Worm (Caenorhabditis elegans) whole organism, L4/young adult: Measurements from ENCODE around the gene C15C7.6.
A peak's percentile ranks its signal among the peaks of the same experiment; 100 is the strongest.

Experiments used
- W03F9.2 ChIP-seq: fragments of 150-350 bp; optimal IDR thresholded peaks from 2 replicates; lab custom pipeline; 2014; ENCODE audit warnings: missing biosample characterization, missing genetic modification characterization
- dao-5 ChIP-seq: sonication (generic microtip); optimal IDR thresholded peaks from 2 replicates; lab custom pipeline; 2016; ENCODE audit warnings: missing genotype, missing genetic modification characterization, moderate library complexity, missing compliant biosample characterization
- him-1 ChIP-seq: sonication (generic microtip); optimal IDR thresholded peaks from 2 replicates; lab custom pipeline; 2016; ENCODE audit warnings: missing genotype, missing genetic modification reagents, missing genetic modification characterization, missing compliant biosample characterization

Gene C15C7.6

ce11 chrX:3127626-3128142 lies 42.7 kb downstream of the C15C7.6 start:
- TF ChIP-seq W03F9.2 (tag; lab: Kevin White, UChicago) (peak; percentile 75), dao-5 (tag; lab: Kevin White, UChicago) (no peak), him-1 (tag; lab: Kevin White, UChicago) (peak; percentile 94)

DNA sequence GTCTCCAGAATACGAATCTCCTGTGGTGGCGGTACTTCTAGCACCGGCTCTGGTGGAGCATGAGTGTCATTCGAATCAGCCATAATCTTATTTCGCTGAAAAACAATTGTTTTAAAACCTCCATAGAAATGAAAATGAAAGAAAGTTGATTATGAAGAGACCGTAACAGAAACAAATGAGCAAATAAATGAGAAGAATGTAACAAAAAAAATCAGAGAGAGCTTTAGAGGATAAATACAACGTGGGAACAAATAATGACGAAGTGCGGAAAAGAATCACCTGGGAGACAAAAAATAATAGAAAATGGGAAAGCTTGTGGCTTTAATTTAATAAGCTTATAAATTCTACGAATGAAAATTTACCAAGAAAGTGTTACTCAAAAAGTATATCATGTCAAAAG lies 43.4 kb downstream of the C15C7.6 start, which contains the start of gene spc-1:
Gene spc-1 (minus strand): TSS at position 101 of the 400 bp plus-strand sequence.
- TF ChIP-seq W03F9.2 (tag; lab: Kevin White, UChicago) (no peak), dao-5 (tag; lab: Kevin White, UChicago) (no peak), him-1 (tag; lab: Kevin White, UChicago) (no peak)

DNA sequence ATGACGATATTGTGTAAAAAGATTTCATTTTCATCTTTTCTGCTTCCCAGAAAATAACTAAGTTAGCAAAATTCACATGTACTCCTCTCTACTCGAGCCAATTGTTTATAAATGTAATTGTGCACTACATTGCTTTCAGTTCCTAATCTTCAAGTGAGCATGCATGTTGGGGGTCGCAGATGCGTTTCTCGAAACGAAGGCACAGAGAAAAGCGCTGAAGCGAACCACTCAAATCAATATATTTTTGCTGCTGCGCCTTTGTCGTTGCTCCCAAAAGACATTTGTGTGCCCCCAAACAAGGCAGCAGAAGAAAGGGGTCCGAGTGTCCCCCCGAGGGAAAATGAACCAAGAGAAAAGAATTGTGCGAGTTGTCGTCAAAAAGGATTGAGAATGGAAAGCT lies 44.1 kb downstream of the C15C7.6 start:
- TF ChIP-seq W03F9.2 (tag; lab: Kevin White, UChicago) (no peak), him-1 (tag; lab: Kevin White, UChicago) (peak; percentile 77), dao-5 (tag; lab: Kevin White, UChicago) (no peak)

DNA sequence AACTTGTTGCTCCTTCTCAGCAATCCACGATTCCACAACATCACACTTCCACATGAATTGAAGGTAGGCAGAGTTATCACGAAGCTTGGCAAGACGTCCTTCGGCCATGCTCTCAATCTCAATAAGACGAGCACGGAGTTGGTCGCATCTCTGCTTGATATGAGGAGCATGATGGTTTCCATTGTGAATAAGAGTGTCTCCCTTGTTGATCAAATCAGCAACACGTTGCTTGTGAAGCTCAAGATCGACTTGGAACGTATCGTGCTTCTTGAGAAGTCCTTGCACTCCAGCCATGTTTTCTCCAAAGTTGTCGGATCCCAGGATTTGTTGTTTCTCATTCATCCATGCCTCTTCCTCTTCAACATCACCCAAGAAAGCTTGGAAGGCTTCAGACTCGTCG lies 50.8 kb downstream of the C15C7.6 start:
- TF ChIP-seq dao-5 (tag; lab: Kevin White, UChicago) (no peak), him-1 (tag; lab: Kevin White, UChicago) (no peak), W03F9.2 (tag; lab: Kevin White, UChicago) (no peak)

DNA sequence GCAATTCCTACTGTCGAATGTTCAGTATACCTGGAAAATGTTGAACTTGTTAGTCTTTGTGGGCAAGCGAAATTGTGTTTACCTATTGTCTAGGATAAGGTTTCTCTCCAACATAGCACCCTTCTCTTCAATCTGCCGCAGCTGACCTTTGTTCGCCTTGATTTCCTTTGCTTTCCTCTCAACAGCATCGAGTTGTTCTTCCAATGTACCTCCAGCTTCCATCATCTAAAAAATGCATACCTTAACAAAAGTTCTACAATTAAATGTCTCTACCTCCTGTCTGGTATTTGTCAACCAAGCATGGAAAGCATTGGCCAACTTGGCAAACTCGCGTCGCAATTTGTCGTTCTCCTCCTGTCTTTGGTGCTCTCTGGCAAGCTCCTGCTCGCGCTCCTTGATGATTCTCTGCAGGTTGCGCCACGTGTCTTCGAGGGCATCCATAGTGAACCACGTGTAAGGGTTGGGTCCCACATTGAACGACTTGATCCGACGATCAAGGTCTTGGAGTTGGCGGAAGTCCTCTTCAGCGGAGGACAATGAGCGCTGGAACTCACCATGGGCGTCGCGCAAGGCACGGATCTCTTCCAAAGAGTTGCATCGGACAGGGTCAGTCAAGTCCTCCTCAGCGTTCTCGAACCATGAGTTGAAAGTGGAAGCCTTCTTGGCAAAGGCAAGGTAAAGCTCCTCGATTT lies 51.6 kb downstream of the C15C7.6 start:
- TF ChIP-seq dao-5 (tag; lab: Kevin White, UChicago) (no peak), him-1 (tag; lab: Kevin White, UChicago) (no peak), W03F9.2 (tag; lab: Kevin White, UChicago) (no peak)
